Worm (Caenorhabditis elegans) whole organism, L4 larva: Measurements from ENCODE around the gene T08D10.4.

Source experiments
- D1046.2 ChIP-seq: fragments of 200-800 bp; sonication (Bioruptor generic); IDR thresholded peaks from 2 replicates; pipeline ENCODE4 v1.3.6; 2022; ENCODE audit warnings: missing genetic modification characterization, missing compliant biosample characterization
- T26A8.4 ChIP-seq: fragments of 200-800 bp; sonication (Bioruptor generic); IDR thresholded peaks from 2 replicates; pipeline ENCODE4 v1.3.6; 2022; ENCODE audit warnings: missing genetic modification characterization, missing compliant biosample characterization
- Y105C5A.15 ChIP-seq: fragments of 200-800 bp; sonication (Bioruptor generic); IDR thresholded peaks from 2 replicates; pipeline ENCODE4 v1.3.6; 2022; ENCODE audit warnings: missing genetic modification characterization, missing compliant biosample characterization
- ZK337.2 ChIP-seq: fragments of 200-800 bp; sonication (Bioruptor generic); IDR thresholded peaks from 2 replicates; pipeline ENCODE4 v1.3.6; 2022; ENCODE audit warnings: missing genetic modification reagents, missing genetic modification characterization, missing compliant biosample characterization
- ZK546.5 ChIP-seq, 2 experiments: sonication (generic microtip); optimal IDR thresholded peaks; 2 replicates each; lab custom pipeline; 2017; ENCODE audit warnings: missing biosample characterization in 2 of 2, missing genetic modification characterization in 2 of 2
- arid-1 ChIP-seq: fragments of 200-800 bp; sonication (Bioruptor generic); conservative IDR thresholded peaks from 2 replicates; pipeline ENCODE4 v1.3.6; 2022; ENCODE audit warnings: missing genetic modification reagents, missing genetic modification characterization, missing compliant biosample characterization
- ceh-20 ChIP-seq: fragments of 200-800 bp; sonication (Bioruptor generic); IDR thresholded peaks from 2 replicates; pipeline ENCODE4 v1.3.6; 2022; ENCODE audit warnings: missing genetic modification reagents, missing genetic modification characterization, missing compliant biosample characterization
- ceh-28 ChIP-seq: fragments of 150-350 bp; optimal IDR thresholded peaks from 2 replicates; lab custom pipeline; 2014; ENCODE audit warnings: missing biosample characterization, missing genetic modification reagents, missing genetic modification characterization
- ceh-32 ChIP-seq: sonication (generic microtip); optimal IDR thresholded peaks from 2 replicates; lab custom pipeline; 2016; ENCODE audit warnings: mild to moderate bottlenecking, missing genetic modification characterization, missing compliant biosample characterization; ENCODE audit not compliant: poor library complexity
- ceh-62 ChIP-seq: sonication (generic microtip); optimal IDR thresholded peaks from 2 replicates; lab custom pipeline; 2017; ENCODE audit warnings: missing biosample characterization, missing genetic modification characterization
- ces-1 ChIP-seq: fragments of 150-350 bp; sonication (generic microtip); optimal IDR thresholded peaks from 4 replicates; lab custom pipeline; 2014; ENCODE audit warnings: missing biosample characterization, missing genetic modification reagents, missing genetic modification characterization
- cey-2 ChIP-seq: sonication (generic microtip); optimal IDR thresholded peaks from 3 replicates; lab custom pipeline; 2017; ENCODE audit warnings: missing genetic modification characterization, mild to moderate bottlenecking, missing compliant biosample characterization, antibody characterized with exemption, borderline replicate concordance; ENCODE audit not compliant: insufficient read depth
- daf-16 ChIP-seq, 3 experiments: sonication (generic microtip); optimal IDR thresholded peaks; 2 replicates each; lab custom pipeline; 2016 to 2017; ENCODE audit warnings: missing genetic modification characterization in 3 of 3, missing genetic modification reagents in 3 of 3, mild to moderate bottlenecking in 2 of 3, missing compliant biosample characterization in 2 of 3, missing biosample characterization in 1 of 3, moderate library complexity in 1 of 3
- dmd-6 ChIP-seq: fragments of 200-800 bp; sonication (Bioruptor generic); IDR thresholded peaks from 2 replicates; pipeline ENCODE4 v1.3.6; 2022; ENCODE audit warnings: missing genetic modification reagents, missing genetic modification characterization, missing compliant biosample characterization
- dmd-8 ChIP-seq: fragments of 200-800 bp; sonication (Bioruptor generic); IDR thresholded peaks from 2 replicates; pipeline ENCODE4 v1.3.6; 2022; ENCODE audit warnings: missing genetic modification characterization, missing compliant biosample characterization
- dpl-1 ChIP-seq: fragments of 150-350 bp; optimal IDR thresholded peaks from 2 replicates; lab custom pipeline; 2014; ENCODE audit warnings: missing biosample characterization, missing genetic modification reagents, missing genetic modification characterization
- dve-1 ChIP-seq: sonication (generic microtip); optimal IDR thresholded peaks from 2 replicates; lab custom pipeline; 2017; ENCODE audit warnings: antibody characterized with exemption, mild to moderate bottlenecking, missing genetic modification characterization, missing compliant biosample characterization; ENCODE audit not compliant: insufficient read depth
- egl-43 ChIP-seq: fragments of 200-800 bp; sonication (Bioruptor generic); IDR thresholded peaks from 2 replicates; pipeline ENCODE4 v1.3.6; 2022; ENCODE audit warnings: missing genetic modification reagents, missing genetic modification characterization, missing compliant biosample characterization
- fos-1 ChIP-seq: fragments of 150-350 bp; optimal IDR thresholded peaks from 2 replicates; lab custom pipeline; 2014; ENCODE audit warnings: missing biosample characterization, missing genetic modification characterization
- hmg-1.1 ChIP-seq: fragments of 200-800 bp; sonication (Bioruptor generic); IDR thresholded peaks from 2 replicates; pipeline ENCODE4 v1.3.6; 2022; ENCODE audit warnings: missing genetic modification reagents, missing genetic modification characterization, missing compliant biosample characterization
- lin-1 ChIP-seq: fragments of 200-800 bp; sonication (Bioruptor generic); IDR thresholded peaks from 2 replicates; pipeline ENCODE4 v1.3.6; 2022; ENCODE audit warnings: missing genetic modification reagents, missing genetic modification characterization, missing compliant biosample characterization
- lin-13 ChIP-seq: fragments of 150-350 bp; optimal IDR thresholded peaks from 2 replicates; lab custom pipeline; 2014; ENCODE audit warnings: missing biosample characterization, missing genetic modification reagents, missing genetic modification characterization
- lin-29 ChIP-seq: fragments of 200-800 bp; sonication (Bioruptor generic); IDR thresholded peaks from 2 replicates; pipeline ENCODE4 v1.3.6; 2022; ENCODE audit warnings: missing genetic modification reagents, missing genetic modification characterization, missing compliant biosample characterization
- lir-3 ChIP-seq: sonication (generic microtip); optimal IDR thresholded peaks from 2 replicates; lab custom pipeline; 2016; ENCODE audit warnings: mild to moderate bottlenecking, missing genetic modification characterization, missing compliant biosample characterization
- lsy-2 ChIP-seq, 2 experiments: fragments of 150-350 bp in 1 of 2; sonication (generic microtip) in 1 of 2; optimal IDR thresholded peaks; 2 replicates each; lab custom pipeline; 2014 to 2017; ENCODE audit warnings: missing biosample characterization in 2 of 2, missing genetic modification characterization in 2 of 2
- madf-5 ChIP-seq, 2 experiments: fragments of 200-800 bp; sonication (Bioruptor generic); IDR thresholded peaks; 2 replicates each; pipeline ENCODE4 v1.3.6; 2022; ENCODE audit warnings: missing compliant biosample characterization in 2 of 2, missing genetic modification characterization in 2 of 2
- mdt-29 ChIP-seq: fragments of 200-800 bp; sonication (Bioruptor generic); IDR thresholded peaks from 2 replicates; pipeline ENCODE4 v1.3.6; 2022; ENCODE audit warnings: missing genetic modification reagents, missing genetic modification characterization, missing compliant biosample characterization
- mxl-2 ChIP-seq: fragments of 200-800 bp; sonication (Bioruptor generic); conservative IDR thresholded peaks from 2 replicates; pipeline ENCODE4 v1.3.6; 2022; ENCODE audit warnings: missing genetic modification reagents, missing genetic modification characterization, missing compliant biosample characterization
- nhr-10 ChIP-seq: fragments of 150-350 bp; optimal IDR thresholded peaks from 2 replicates; lab custom pipeline; 2014; ENCODE audit warnings: missing biosample characterization, missing genetic modification characterization
- nhr-102 ChIP-seq: sonication (generic microtip); optimal IDR thresholded peaks from 2 replicates; lab custom pipeline; 2016; ENCODE audit warnings: mild to moderate bottlenecking, missing genetic modification characterization, moderate library complexity, missing compliant biosample characterization
- nhr-11 ChIP-seq: fragments of 150-350 bp; optimal IDR thresholded peaks from 2 replicates; lab custom pipeline; 2014; ENCODE audit warnings: missing biosample characterization, missing genetic modification characterization
- nhr-237 ChIP-seq: sonication (generic microtip); optimal IDR thresholded peaks from 2 replicates; lab custom pipeline; 2017; ENCODE audit warnings: missing biosample characterization, missing genetic modification characterization
- nhr-41 ChIP-seq: fragments of 200-800 bp; sonication (Bioruptor generic); IDR thresholded peaks from 2 replicates; pipeline ENCODE4 v1.3.6; 2022; ENCODE audit warnings: missing genetic modification reagents, missing genetic modification characterization, missing compliant biosample characterization
- nhr-48 ChIP-seq: sonication (generic microtip); optimal IDR thresholded peaks from 2 replicates; lab custom pipeline; 2016; ENCODE audit warnings: mild to moderate bottlenecking, missing genetic modification characterization, missing compliant biosample characterization
- nhr-6 ChIP-seq: fragments of 150-350 bp; optimal IDR thresholded peaks from 2 replicates; lab custom pipeline; 2014; ENCODE audit warnings: missing biosample characterization, missing genetic modification characterization
- spr-3 ChIP-seq: fragments of 200-800 bp; sonication (Bioruptor generic); optimal IDR thresholded peaks from 2 replicates; lab custom pipeline; 2018; ENCODE audit warnings: mild to moderate bottlenecking, missing genetic modification characterization, missing compliant biosample characterization
- tra-1 ChIP-seq: fragments of 200-800 bp; sonication (Bioruptor generic); IDR thresholded peaks from 2 replicates; pipeline ENCODE4 v1.3.6; 2022; ENCODE audit warnings: missing genetic modification reagents, missing genetic modification characterization, missing compliant biosample characterization
- unc-62 ChIP-seq, 3 experiments: fragments of 150-350 bp in 1 of 3; sonication (generic microtip); optimal IDR thresholded peaks in 2 of 3; peaks in 1 of 3; 1 replicate in 1 of 3; 2 replicates in 2 of 3; lab custom pipeline; 2014 to 2017; ENCODE audit warnings: missing biosample characterization in 3 of 3, missing genetic modification characterization in 3 of 3, missing genetic modification reagents in 3 of 3, missing genotype in 1 of 3
- zag-1 ChIP-seq: fragments of 150-350 bp; optimal IDR thresholded peaks from 2 replicates; lab custom pipeline; 2014; ENCODE audit warnings: missing biosample characterization, missing genetic modification characterization
- zfp-3 ChIP-seq: fragments of 200-800 bp; sonication (Bioruptor generic); conservative IDR thresholded peaks from 2 replicates; pipeline ENCODE4 v1.3.6; 2022; ENCODE audit warnings: missing genetic modification reagents, missing genetic modification characterization, missing compliant biosample characterization

Gene T08D10.4

ce11 chrX:11962050-11962788 lies 9.1 kb upstream of the T08D10.4 start (continued):
- TF ChIP-seq lsy-2 (tag; optimal IDR thresholded peaks at IDR 0.05; lab: Kevin White, UChicago) (no peak), nhr-41 (peak; percentile 75; the same call in 1 of the 2 replicates), hmg-1.1 (GFP tag; lab: Robert Waterston, UW) (no peak), daf-16 (GFP tag; optimal IDR thresholded peaks at IDR 0.05; lab: Kevin White, UChicago) (no peak), daf-16 (tag; optimal IDR thresholded peaks at IDR 0.05; lab: Kevin White, UChicago) (peak; percentile 74), unc-62 (GFP tag; optimal IDR thresholded peaks at IDR 0.05 in 1 of 2; lab: Kevin White, UChicago) (no peak), unc-62 (tag; optimal IDR thresholded peaks at IDR 0.05; lab: Kevin White, UChicago) (no peak), lin-1 (GFP tag; lab: Robert Waterston, UW) (0 out of 2 replicates have a peak, but pooled peaks have one; percentile 39), dve-1 (tag; lab: Kevin White, UChicago) (peak; percentile 77), dmd-8 (GFP tag; lab: Robert Waterston, UW) (no peak), nhr-237 (tag; lab: Kevin White, UChicago) (no peak), nhr-10 (tag; lab: Kevin White, UChicago) (no peak), nhr-48 (tag; lab: Kevin White, UChicago) (peak; percentile 69), cey-2 (tag; lab: Kevin White, UChicago) (no peak), zfp-3 (GFP tag; lab: Robert Waterston, UW) (no peak), nhr-102 (tag; lab: Kevin White, UChicago) (peak; percentile 63), nhr-11 (tag; lab: Kevin White, UChicago) (no peak), mxl-2 (GFP tag; lab: Robert Waterston, UW) (no peak), zag-1 (tag; lab: Kevin White, UChicago) (no peak), ceh-20 (GFP tag; lab: Robert Waterston, UW) (0 out of 2 replicates have a peak, but pooled peaks have one; percentile 38), lin-29 (no peak), lin-13 (GFP tag; lab: Kevin White, UChicago) (no peak), T26A8.4 (GFP tag; lab: Robert Waterston, UW) (0 out of 2 replicates have a peak, but pooled peaks have one; percentile 46), fos-1 (tag; lab: Kevin White, UChicago) (no peak), madf-5 (GFP tag; IDR thresholded peaks at IDR 0.05; lab: Robert Waterston, UW) (no peak), ceh-28 (tag; lab: Kevin White, UChicago) (no peak), ces-1 (GFP tag; lab: Kevin White, UChicago) (no peak), dpl-1 (no peak), spr-3 (GFP tag; lab: Kevin White, UChicago) (no peak), arid-1 (GFP tag; lab: Robert Waterston, UW) (no peak), Y105C5A.15 (GFP tag; lab: Robert Waterston, UW) (no peak), ceh-62 (tag; lab: Kevin White, UChicago) (no peak), dmd-6 (GFP tag; lab: Robert Waterston, UW) (peak; percentile 81), egl-43 (GFP tag; lab: Robert Waterston, UW) (no peak), ZK337.2 (GFP tag; lab: Robert Waterston, UW) (no peak), nhr-6 (tag; lab: Kevin White, UChicago) (no peak), tra-1 (peak; percentile 71; the same call in 1 of the 2 replicates), D1046.2 (GFP tag; lab: Robert Waterston, UW) (no peak), mdt-29 (GFP tag; lab: Robert Waterston, UW) (no peak), ceh-32 (tag; lab: Kevin White, UChicago) (no peak), lir-3 (no peak), ZK546.5 (tag; optimal IDR thresholded peaks at IDR 0.05; lab: Kevin White, UChicago) (no peak)
